Worm (Caenorhabditis elegans) whole organism, L4/young adult: ENCODE measurements around the gene vps-39.

Experiments
- W03F9.2 ChIP-seq: fragments of 150-350 bp; optimal IDR thresholded peaks from 2 replicates; lab custom pipeline; 2014; ENCODE audit warnings: missing biosample characterization, missing genetic modification characterization
- dao-5 ChIP-seq: sonication (generic microtip); optimal IDR thresholded peaks from 2 replicates; lab custom pipeline; 2016; ENCODE audit warnings: missing genotype, missing genetic modification characterization, moderate library complexity, missing compliant biosample characterization
- him-1 ChIP-seq: sonication (generic microtip); optimal IDR thresholded peaks from 2 replicates; lab custom pipeline; 2016; ENCODE audit warnings: missing genotype, missing genetic modification reagents, missing genetic modification characterization, missing compliant biosample characterization

- TF ChIP-seq him-1 (tag; lab: Kevin White, UChicago) = peak; percentile 50
- TF ChIP-seq W03F9.2 (tag; lab: Kevin White, UChicago) = no peak
- no peak for TF ChIP-seq dao-5 (tag; lab: Kevin White, UChicago)
These were observed 31.4 kb downstream of the vps-39 start for ce11 chrV:14006819-14007218.
